Fruit fly (Drosophila melanogaster): ENCODE measurements around the gene CG3597.

The CG3597 gene

dm6 chr2L:2363626-2364147, 7.6 kb downstream of the CG3597 start (continued):
- peak; percentile 70 for TF ChIP-seq CG12104 (GFP tag; optimal IDR thresholded peaks at IDR 0.05)
- TF ChIP-seq Mad (GFP tag; optimal IDR thresholded peaks at IDR 0.05): peak; percentile 28
- TF ChIP-seq Side (GFP tag; optimal IDR thresholded peaks at IDR 0.05): no peak
- peak; percentile 31 for TF ChIP-seq stwl (tag; optimal IDR thresholded peaks at IDR 0.05)
- TF ChIP-seq CG8290 (GFP tag; optimal IDR thresholded peaks at IDR 0.05): peak; percentile 51
- TF ChIP-seq CG8290 (tag; optimal IDR thresholded peaks at IDR 0.05): peak; percentile 24 to 63
- no peak for TF ChIP-seq sr (GFP tag; IDR thresholded peaks at IDR 0.05)
- TF ChIP-seq sens-2 (GFP tag; IDR thresholded peaks at IDR 0.05): peak; percentile 77
- TF ChIP-seq ci (GFP tag; IDR thresholded peaks at IDR 0.05): peak; percentile 90
- TF ChIP-seq CG3726 (GFP tag; IDR thresholded peaks at IDR 0.05): peak; percentile 83; the same call in 2 of the 3 replicates
- TF ChIP-seq CG13296 (GFP tag; optimal IDR thresholded peaks at IDR 0.05): peak; percentile 92
- peak; percentile 89; the same call in 2 of the 3 replicates for TF ChIP-seq otp (GFP tag; IDR thresholded peaks at IDR 0.05)
- peak; percentile 88 for TF ChIP-seq CG32532 (GFP tag; IDR thresholded peaks at IDR 0.05)
- peak; percentile 90 for TF ChIP-seq CG14014 (GFP tag; IDR thresholded peaks at IDR 0.05)
- TF ChIP-seq CG10462 (GFP tag; optimal IDR thresholded peaks at IDR 0.05): peak; percentile 63
- peak; percentile 63 for TF ChIP-seq exex (tag; optimal IDR thresholded peaks at IDR 0.05)
- peak; percentile 52; the same call in 1 of the 2 replicates for TF ChIP-seq ro (GFP tag; IDR thresholded peaks at IDR 0.05)
- peak; percentile 88 for TF ChIP-seq CG18476 (GFP tag; optimal IDR thresholded peaks at IDR 0.05)
- no peak for TF ChIP-seq dan (GFP tag; IDR thresholded peaks at IDR 0.05)
- peak; percentile 40 for TF ChIP-seq CG4617 (GFP tag; optimal IDR thresholded peaks at IDR 0.05; ENCODE audit: borderline replicate concordance)
- TF ChIP-seq CG17186 (GFP tag; optimal IDR thresholded peaks at IDR 0.05): peak; percentile 4
- TF ChIP-seq ham (GFP tag; IDR thresholded peaks at IDR 0.05): no peak
- TF ChIP-seq CG3163 (GFP tag; optimal IDR thresholded peaks at IDR 0.05): no peak
- peak; percentile 74 to 86 for TF ChIP-seq dpn (GFP tag; optimal IDR thresholded peaks at IDR 0.05)
- no peak for TF ChIP-seq CG33213 (GFP tag; optimal IDR thresholded peaks at IDR 0.05)
- peak; percentile 65 for TF ChIP-seq psq (GFP tag; optimal IDR thresholded peaks at IDR 0.05)
- peak; percentile 79 for TF ChIP-seq CG10431 (GFP tag; optimal IDR thresholded peaks at IDR 0.05)
- peak; percentile 77 for TF ChIP-seq slou (GFP tag; optimal IDR thresholded peaks at IDR 0.05)
- no peak for TF ChIP-seq aop (GFP tag; IDR thresholded peaks at IDR 0.05)
- TF ChIP-seq nerfin-2 (GFP tag; IDR thresholded peaks at IDR 0.05; ENCODE audit: partially characterized antibody): no peak
- TF ChIP-seq CG9215 (GFP tag; IDR thresholded peaks at IDR 0.05): peak; percentile 78; the same call in 1 of the 2 replicates
- TF ChIP-seq CG7745 (tag; optimal IDR thresholded peaks at IDR 0.05): no peak
- peak; percentile 29 for TF ChIP-seq CG8944 (GFP tag; optimal IDR thresholded peaks at IDR 0.05)
- TF ChIP-seq Eip74EF (GFP tag; optimal IDR thresholded peaks at IDR 0.05): peak in 1 of 2 experiments; percentile 92
- peak in 1 of 2 experiments; percentile 55 for TF ChIP-seq chif (GFP tag; optimal IDR thresholded peaks at IDR 0.05)
- no peak for TF ChIP-seq CG42726 (GFP tag; IDR thresholded peaks at IDR 0.05; ENCODE audit: partially characterized antibody)
- no peak for TF ChIP-seq Bgb (GFP tag; IDR thresholded peaks at IDR 0.05; ENCODE audit: partially characterized antibody)
- peak; percentile 92 for TF ChIP-seq CG17361 (GFP tag; IDR thresholded peaks at IDR 0.05)
- TF ChIP-seq Opbp (GFP tag; IDR thresholded peaks at IDR 0.05; ENCODE audit: partially characterized antibody): no peak
- peak; percentile 89 for TF ChIP-seq Ssrp (tag; optimal IDR thresholded peaks at IDR 0.05)
- TF ChIP-seq Hmr (GFP tag; optimal IDR thresholded peaks at IDR 0.05): peak; percentile 90
- TF ChIP-seq CG12071 (GFP tag; optimal IDR thresholded peaks at IDR 0.05): peak; percentile 84
- peak; percentile 63; the same call in 1 of the 2 replicates for TF ChIP-seq Taf1 (GFP tag; IDR thresholded peaks at IDR 0.05)
- TF ChIP-seq Drgx (GFP tag; IDR thresholded peaks at IDR 0.05): peak; percentile 97
- no peak for TF ChIP-seq CG2129 (GFP tag; IDR thresholded peaks at IDR 0.05; ENCODE audit: partially characterized antibody)
- peak; percentile 70 for TF ChIP-seq CG5245 (GFP tag; optimal IDR thresholded peaks at IDR 0.05)
- peak; percentile 66 for TF ChIP-seq Atf-2 (GFP tag; optimal IDR thresholded peaks at IDR 0.05)
- peak; percentile 93 for TF ChIP-seq nmo (GFP tag; optimal IDR thresholded peaks at IDR 0.05)
- peak; percentile 64 for TF ChIP-seq CG7271 (tag; optimal IDR thresholded peaks at IDR 0.05)
- peak; percentile 73 for TF ChIP-seq croc (GFP tag; conservative IDR thresholded peaks at IDR 0.05)
